Fruit fly (Drosophila melanogaster) whole organism, embryonic: ENCODE data around the gene pasi2.

Experiments
- Antp ChIP-seq: fragments of 200-800 bp; sonication (Bioruptor generic); optimal IDR thresholded peaks from 3 replicates; lab custom pipeline; 2016; ENCODE audit warnings: missing biosample characterization, missing genetic modification characterization
- CG11085 ChIP-seq: fragments of 200-800 bp; sonication (Bioruptor generic); IDR thresholded peaks from 2 replicates; pipeline ENCODE4 v1.3.6; 2022; ENCODE audit warnings: missing biosample characterization, missing genetic modification characterization
- CG12299 ChIP-seq: fragments of 200-800 bp; sonication (Bioruptor generic); optimal IDR thresholded peaks from 2 replicates; lab custom pipeline; 2018; ENCODE audit warnings: missing biosample characterization, mild to moderate bottlenecking, missing genetic modification characterization
- CG12942 ChIP-seq: fragments of 200-800 bp; sonication (Bioruptor generic); optimal IDR thresholded peaks from 3 replicates; lab custom pipeline; 2016; ENCODE audit warnings: missing biosample characterization, missing genetic modification characterization
- CG15479 ChIP-seq: fragments of 200-800 bp; sonication (Bioruptor generic); optimal IDR thresholded peaks from 3 replicates; lab custom pipeline; 2019; ENCODE audit warnings: missing biosample characterization, mild to moderate bottlenecking, missing genetic modification characterization, moderate library complexity
- CG1603 ChIP-seq: fragments of 200-800 bp; sonication (Bioruptor generic); optimal IDR thresholded peaks from 2 replicates; lab custom pipeline; 2019; ENCODE audit warnings: missing biosample characterization, mild to moderate bottlenecking, missing genetic modification characterization, moderate library complexity
- CG16813 ChIP-seq: fragments of 200-800 bp; sonication (Bioruptor generic); IDR thresholded peaks from 3 replicates; pipeline ENCODE4 v1.3.6; 2022; ENCODE audit warnings: missing biosample characterization, missing genetic modification characterization; ENCODE audit not compliant: partially characterized antibody
- CG17328 ChIP-seq: fragments of 200-800 bp; sonication (Bioruptor generic); IDR thresholded peaks from 2 replicates; pipeline ENCODE4 v1.3.6; 2022; ENCODE audit warnings: missing biosample characterization, missing genetic modification characterization
- CG17829 ChIP-seq: fragments of 200-800 bp; optimal IDR thresholded peaks from 2 replicates; lab custom pipeline; 2019; ENCODE audit warnings: missing biosample characterization, mild to moderate bottlenecking, missing genetic modification characterization, moderate library complexity
- CG18619 ChIP-seq: fragments of 200-800 bp; sonication (Bioruptor generic); optimal IDR thresholded peaks from 3 replicates; lab custom pipeline; 2017; ENCODE audit warnings: missing biosample characterization, mild to moderate bottlenecking, missing genetic modification characterization
- CG2116 ChIP-seq: fragments of 200-800 bp; sonication (Bioruptor generic); optimal IDR thresholded peaks from 3 replicates; lab custom pipeline; 2018; ENCODE audit warnings: missing biosample characterization, mild to moderate bottlenecking, missing genetic modification characterization
- CG31365 ChIP-seq: fragments of 200-800 bp; sonication (Bioruptor generic); optimal IDR thresholded peaks from 2 replicates; lab custom pipeline; 2018; ENCODE audit warnings: missing biosample characterization, mild to moderate bottlenecking, missing genetic modification characterization
- CG4404 ChIP-seq: fragments of 200-800 bp; sonication (Bioruptor generic); IDR thresholded peaks from 2 replicates; pipeline ENCODE4 v1.3.6; 2022; ENCODE audit warnings: missing biosample characterization, missing genetic modification characterization
- CG6272 ChIP-seq: fragments of 200-800 bp; sonication (Bioruptor generic); IDR thresholded peaks from 2 replicates; pipeline ENCODE4 v1.3.6; 2022; ENCODE audit warnings: missing biosample characterization, missing genetic modification characterization
- CG7963 ChIP-seq: fragments of 200-800 bp; sonication (Bioruptor generic); IDR thresholded peaks from 3 replicates; pipeline ENCODE4 v1.3.6; 2022; ENCODE audit warnings: missing biosample characterization, missing genetic modification characterization; ENCODE audit not compliant: partially characterized antibody
- CG8290 ChIP-seq, 3 experiments: fragments of 200-800 bp; sonication (Bioruptor generic); optimal IDR thresholded peaks; 2 replicates each; lab custom pipeline; 2016 to 2019; ENCODE audit warnings: missing biosample characterization in 3 of 3, missing genetic modification characterization in 3 of 3, mild to moderate bottlenecking in 2 of 3, moderate library complexity in 1 of 3
- CkIIα-i1 ChIP-seq: fragments of 200-800 bp; sonication (Bioruptor generic); IDR thresholded peaks from 2 replicates; pipeline ENCODE4 v1.3.6; 2022; ENCODE audit warnings: missing biosample characterization, missing genetic modification characterization
- D ChIP-seq, 2 experiments: fragments of 200-800 bp in 1 of 2; fragments of >200 bp in 1 of 2; sonication (Bioruptor generic) in 1 of 2; optimal IDR thresholded peaks; 2 replicates in 1 of 2; 3 replicates in 1 of 2; lab custom pipeline; 2017; ENCODE audit warnings: mild to moderate bottlenecking in 1 of 2, missing biosample characterization in 1 of 2, missing genetic modification characterization in 1 of 2, missing genetic modification reagents in 1 of 2
- Deaf1 ChIP-seq: fragments of 200-800 bp; optimal IDR thresholded peaks from 3 replicates; lab custom pipeline; 2019; ENCODE audit warnings: missing biosample characterization, mild to moderate bottlenecking, missing genetic modification characterization, moderate library complexity
- Dref ChIP-seq: fragments of 200-800 bp; sonication (Bioruptor generic); IDR thresholded peaks from 2 replicates; pipeline ENCODE4 v1.3.6; 2022; ENCODE audit warnings: missing biosample characterization, missing genetic modification characterization
- GATAe ChIP-seq: fragments of 200-800 bp; sonication (Bioruptor generic); conservative IDR thresholded peaks from 2 replicates; pipeline ENCODE4 v1.3.6; 2022; ENCODE audit warnings: missing biosample characterization, missing genetic modification characterization
- HmgZ ChIP-seq: fragments of 200-800 bp; sonication (Bioruptor generic); optimal IDR thresholded peaks from 2 replicates; lab custom pipeline; 2018; ENCODE audit warnings: missing biosample characterization, mild to moderate bottlenecking, missing genetic modification characterization
- Hr3 ChIP-seq: fragments of 200-800 bp; sonication (Bioruptor generic); optimal IDR thresholded peaks from 3 replicates; lab custom pipeline; 2016; ENCODE audit warnings: missing biosample characterization, missing genetic modification characterization
- MBD-R2 ChIP-seq: fragments of 200-800 bp; sonication (Bioruptor generic); IDR thresholded peaks from 2 replicates; pipeline ENCODE4 v1.3.6; 2022; ENCODE audit warnings: missing biosample characterization, missing genetic modification characterization
- Myb ChIP-seq: fragments of 200-800 bp; sonication (Bioruptor generic); optimal IDR thresholded peaks from 2 replicates; lab custom pipeline; 2016; ENCODE audit warnings: missing biosample characterization, missing genetic modification characterization
- NC2α ChIP-seq: fragments of 200-800 bp; sonication (Bioruptor generic); optimal IDR thresholded peaks from 2 replicates; lab custom pipeline; 2016; ENCODE audit warnings: missing biosample characterization, missing genetic modification characterization
- Nf-YC ChIP-seq: fragments of 200-800 bp; optimal IDR thresholded peaks from 3 replicates; lab custom pipeline; 2019; ENCODE audit warnings: missing biosample characterization, mild to moderate bottlenecking, missing genetic modification characterization, moderate library complexity
- Opbp ChIP-seq: fragments of 200-800 bp; sonication (Bioruptor generic); IDR thresholded peaks from 3 replicates; pipeline ENCODE4 v1.3.6; 2022; ENCODE audit warnings: missing biosample characterization, missing genetic modification characterization; ENCODE audit not compliant: partially characterized antibody
- Sry-δ ChIP-seq: fragments of 200-800 bp; sonication (Bioruptor generic); optimal IDR thresholded peaks from 2 replicates; lab custom pipeline; 2016; ENCODE audit warnings: missing biosample characterization, missing genetic modification characterization
- amos ChIP-seq: fragments of 200-800 bp; sonication (Bioruptor generic); IDR thresholded peaks from 2 replicates; pipeline ENCODE4 v1.3.6; 2022; ENCODE audit warnings: missing biosample characterization, missing genetic modification characterization; ENCODE audit not compliant: partially characterized antibody
- az2 ChIP-seq: fragments of 200-800 bp; sonication (Bioruptor generic); optimal IDR thresholded peaks from 3 replicates; lab custom pipeline; 2016; ENCODE audit warnings: missing biosample characterization, missing genetic modification characterization
- bab2 ChIP-seq: fragments of 200-800 bp; sonication (Bioruptor generic); optimal IDR thresholded peaks from 2 replicates; lab custom pipeline; 2016; ENCODE audit warnings: missing biosample characterization, missing genetic modification characterization
- chinmo ChIP-seq: fragments of 200-800 bp; sonication (Bioruptor generic); IDR thresholded peaks from 4 replicates; pipeline ENCODE4 v1.3.6; 2022; ENCODE audit warnings: missing biosample characterization, missing genetic modification characterization; ENCODE audit not compliant: partially characterized antibody
- chm ChIP-seq: fragments of 200-800 bp; sonication (Bioruptor generic); IDR thresholded peaks from 2 replicates; pipeline ENCODE4 v1.3.6; 2022; ENCODE audit warnings: missing biosample characterization, missing genetic modification characterization
- cwo ChIP-seq: fragments of 200-800 bp; sonication (Bioruptor generic); optimal IDR thresholded peaks from 3 replicates; lab custom pipeline; 2017; ENCODE audit warnings: missing biosample characterization, missing genetic modification characterization, mild to moderate bottlenecking, moderate library complexity, missing genetic modification reagents
- grau ChIP-seq: fragments of 200-800 bp; optimal IDR thresholded peaks from 3 replicates; lab custom pipeline; 2019; ENCODE audit warnings: missing biosample characterization, mild to moderate bottlenecking, missing genetic modification characterization, moderate library complexity
- gsb-n ChIP-seq: fragments of 200-800 bp; sonication (Bioruptor generic); optimal IDR thresholded peaks from 3 replicates; lab custom pipeline; 2018; ENCODE audit warnings: missing biosample characterization, mild to moderate bottlenecking, missing genetic modification characterization
- oc ChIP-seq: fragments of 200-800 bp; sonication (Bioruptor generic); optimal IDR thresholded peaks from 2 replicates; lab custom pipeline; 2018; ENCODE audit warnings: missing biosample characterization, mild to moderate bottlenecking, missing genetic modification characterization, moderate library complexity
- odd ChIP-seq: fragments of 200-800 bp; sonication (Bioruptor generic); optimal IDR thresholded peaks from 2 replicates; lab custom pipeline; 2017; ENCODE audit warnings: missing biosample characterization, mild to moderate bottlenecking, missing genetic modification characterization
- phol ChIP-seq: fragments of 200-800 bp; sonication (Bioruptor generic); optimal IDR thresholded peaks from 3 replicates; lab custom pipeline; 2018; ENCODE audit warnings: missing biosample characterization, mild to moderate bottlenecking, missing genetic modification characterization, moderate library complexity
- prd ChIP-seq, 3 experiments: fragments of >200 bp in 2 of 3; fragments of 200-800 bp in 1 of 3; sonication (Bioruptor generic) in 1 of 3; optimal IDR thresholded peaks in 2 of 3; IDR thresholded peaks in 1 of 3; 2 replicates in 2 of 3; 3 replicates in 1 of 3; pipeline versions ENCODE4 v1.3.6 to Lab custom; 2017 to 2022; ENCODE audit warnings: missing biosample characterization in 1 of 3, missing genetic modification characterization in 1 of 3
- sens ChIP-seq: fragments of 200-800 bp; sonication (Bioruptor generic); peaks from one replicate; lab custom pipeline; 2016; ENCODE audit warnings: missing biosample characterization, missing genetic modification characterization
- sim ChIP-seq: fragments of 200-800 bp; sonication (Bioruptor generic); IDR thresholded peaks from 2 replicates; pipeline ENCODE4 v1.3.6; 2022; ENCODE audit warnings: missing biosample characterization, missing genetic modification characterization
- slbo ChIP-seq: fragments of 200-800 bp; sonication (Bioruptor generic); IDR thresholded peaks from 2 replicates; pipeline ENCODE4 v1.3.6; 2022; ENCODE audit warnings: missing biosample characterization, missing genetic modification characterization
- stwl ChIP-seq: fragments of 200-800 bp; sonication (Bioruptor generic); optimal IDR thresholded peaks from 3 replicates; lab custom pipeline; 2018; ENCODE audit warnings: missing biosample characterization, mild to moderate bottlenecking, missing genetic modification characterization, moderate library complexity
- tio ChIP-seq: fragments of 200-800 bp; sonication (Bioruptor generic); optimal IDR thresholded peaks from 2 replicates; lab custom pipeline; 2017; ENCODE audit warnings: missing biosample characterization, missing genetic modification characterization, inconsistent platforms
- ttk ChIP-seq: fragments of 200-800 bp; sonication (Bioruptor generic); IDR thresholded peaks from 2 replicates; pipeline ENCODE4 v2.1.2; 2022; ENCODE audit warnings: missing biosample characterization, missing genetic modification characterization
- tx ChIP-seq: fragments of 200-800 bp; sonication (Bioruptor generic); optimal IDR thresholded peaks from 2 replicates; lab custom pipeline; 2016; ENCODE audit warnings: missing biosample characterization, missing genetic modification characterization
- zen ChIP-seq: fragments of 200-800 bp; sonication (Bioruptor generic); optimal IDR thresholded peaks from 3 replicates; lab custom pipeline; 2018; ENCODE audit warnings: missing biosample characterization, mild to moderate bottlenecking, missing genetic modification characterization, moderate library complexity

pasi2 gene

DNA sequence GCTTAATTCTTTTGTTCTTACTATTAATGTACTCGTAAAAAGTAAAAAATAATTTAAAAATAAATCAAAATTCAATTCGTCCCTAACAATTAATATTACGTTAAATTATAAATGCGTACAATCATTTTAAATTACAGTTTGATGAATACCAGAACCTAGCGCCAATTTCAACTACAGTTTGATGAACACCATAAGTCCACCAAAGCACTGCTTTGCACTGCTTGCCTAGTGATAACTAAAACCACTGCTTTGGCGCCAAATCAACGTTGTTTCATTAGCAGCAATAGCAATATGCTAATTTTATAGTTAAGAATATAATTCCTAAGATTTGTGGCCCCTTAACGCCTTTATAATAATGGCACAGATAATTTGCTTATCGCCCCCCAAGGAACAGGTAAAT, 6.2 kb upstream of the pasi2 start (continued):
- TF ChIP-seq sens (GFP tag; lab: Kevin White, UChicago) (peak; percentile 21), D (optimal IDR thresholded peaks at IDR 0.05; lab: Kevin White, UChicago) (no peak), D (GFP tag; optimal IDR thresholded peaks at IDR 0.05; lab: Kevin White, UChicago) (no peak), CG16813 (GFP tag; lab: Robert Waterston, UW) (no peak), grau (tag; lab: Kevin White, UChicago) (peak; percentile 21), Deaf1 (tag; lab: Kevin White, UChicago) (peak; percentile 76), slbo (peak; percentile 24; the same call in 1 of the 2 replicates), chinmo (GFP tag; lab: Robert Waterston, UW) (0 out of 4 replicates have a peak, but pooled peaks have one; percentile 49), Antp (no peak), phol (peak; percentile 23), amos (peak; percentile 51; the same call in 1 of the 2 replicates), prd (optimal IDR thresholded peaks at IDR 0.05; lab: Kevin White, UChicago) (no peak), prd (GFP tag; IDR thresholded peaks at IDR 0.05; lab: Robert Waterston, UW) (peak; percentile 65; the same call in 2 of the 3 replicates), CG18619 (GFP tag; lab: Kevin White, UChicago) (no peak), HmgZ (tag; lab: Kevin White, UChicago) (peak; percentile 43), Sry-δ (GFP tag; lab: Kevin White, UChicago) (peak; percentile 0), Myb (GFP tag; lab: Kevin White, UChicago) (peak; percentile 47), CG31365 (tag; lab: Kevin White, UChicago) (peak; percentile 99), CG2116 (GFP tag; lab: Kevin White, UChicago) (peak; percentile 14), CG7963 (peak; percentile 30; the same call in 1 of the 3 replicates), CG4404 (GFP tag; lab: Robert Waterston, UW) (no peak), Opbp (GFP tag; lab: Robert Waterston, UW) (peak; percentile 65; the same call in 2 of the 3 replicates), az2 (no peak), stwl (tag; lab: Kevin White, UChicago) (peak; percentile 82), CG15479 (GFP tag; lab: Kevin White, UChicago) (no peak), tx (GFP tag; lab: Kevin White, UChicago) (no peak), Dref (GFP tag; lab: Robert Waterston, UW) (peak; percentile 36; the same call in 1 of the 2 replicates), GATAe (GFP tag; lab: Robert Waterston, UW) (peak; percentile 38), CG6272 (peak; percentile 31; the same call in 1 of the 2 replicates), CG11085 (GFP tag; lab: Robert Waterston, UW) (no peak), cwo (GFP tag; lab: Kevin White, UChicago) (no peak), CG12942 (GFP tag; lab: Kevin White, UChicago) (no peak), sim (GFP tag; lab: Robert Waterston, UW) (no peak), CkIIα-i1 (GFP tag; lab: Robert Waterston, UW) (no peak), bab2 (GFP tag; lab: Kevin White, UChicago) (no peak), NC2α (no peak), odd (GFP tag; lab: Kevin White, UChicago) (no peak), CG1603 (tag; lab: Kevin White, UChicago) (peak; percentile 57), MBD-R2 (peak; percentile 31; the same call in 1 of the 2 replicates), chm (no peak), CG8290 (GFP tag; optimal IDR thresholded peaks at IDR 0.05; lab: Kevin White, UChicago) (peak; percentile 48), CG8290 (tag; optimal IDR thresholded peaks at IDR 0.05; lab: Kevin White, UChicago) (peak in 1 of 2 experiments; percentile 67), CG17328 (no peak), CG12299 (tag; lab: Kevin White, UChicago) (no peak), CG17829 (tag; lab: Kevin White, UChicago) (peak; percentile 11), oc (no peak), gsb-n (tag; lab: Kevin White, UChicago) (peak; percentile 67), tio (GFP tag; lab: Kevin White, UChicago) (no peak), Nf-YC (tag; lab: Kevin White, UChicago) (peak; percentile 24), Hr3 (GFP tag; lab: Kevin White, UChicago) (no peak), ttk (GFP tag; lab: Robert Waterston, UW) (no peak), zen (tag; lab: Kevin White, UChicago) (peak; percentile 61)
